Fruit fly (Drosophila melanogaster) whole organism, embryonic: ENCODE measurements around the gene ScpX.

Experiments used
- odd ChIP-seq: fragments of 200-800 bp; sonication (Bioruptor generic); optimal IDR thresholded peaks from 2 replicates; lab custom pipeline; 2017; ENCODE audit warnings: missing biosample characterization, mild to moderate bottlenecking, missing genetic modification characterization
- pum ChIP-seq: fragments of 200-800 bp; sonication (Bioruptor generic); optimal IDR thresholded peaks from 2 replicates; lab custom pipeline; 2016; ENCODE audit warnings: missing biosample characterization, missing genetic modification characterization

- TF ChIP-seq odd (GFP tag; lab: Kevin White, UChicago): no peak
- TF ChIP-seq pum (GFP tag; lab: Kevin White, UChicago): no peak
Measured at dm6 chr2L:18846843-18847242, 15.8 kb downstream of the ScpX start.
